Worm (Caenorhabditis elegans) whole organism, late embryonic: ENCODE data around the gene mig-6.

Experiments used
- C08G9.2 ChIP-seq: sonication (generic microtip); optimal IDR thresholded peaks from 2 replicates; lab custom pipeline; 2016; ENCODE audit warnings: mild to moderate bottlenecking, missing genetic modification characterization, moderate library complexity, missing compliant biosample characterization
- T23F11.4 ChIP-seq: fragments of 200-800 bp; sonication (Bioruptor generic); optimal IDR thresholded peaks from 2 replicates; lab custom pipeline; 2018; ENCODE audit warnings: mild to moderate bottlenecking, missing genetic modification characterization, missing compliant biosample characterization
- ahr-1 ChIP-seq: sonication (generic microtip); optimal IDR thresholded peaks from 2 replicates; lab custom pipeline; 2016; ENCODE audit warnings: missing genetic modification characterization, missing compliant biosample characterization
- ama-1 ChIP-seq: fragments of 150-350 bp; optimal IDR thresholded peaks from 2 replicates; lab custom pipeline; 2014
- ceh-14 ChIP-seq: sonication (generic microtip); optimal IDR thresholded peaks from 2 replicates; lab custom pipeline; 2016; ENCODE audit warnings: missing genotype, missing genetic modification characterization, missing compliant biosample characterization
- ceh-18 ChIP-seq: sonication (generic microtip); optimal IDR thresholded peaks from 2 replicates; lab custom pipeline; 2016; ENCODE audit warnings: missing genetic modification characterization, missing compliant biosample characterization
- ceh-2 ChIP-seq: sonication (generic microtip); optimal IDR thresholded peaks from 2 replicates; lab custom pipeline; 2016; ENCODE audit warnings: missing genotype, missing genetic modification characterization, missing compliant biosample characterization
- ceh-22 ChIP-seq: sonication (generic microtip); optimal IDR thresholded peaks from 2 replicates; lab custom pipeline; 2017; ENCODE audit warnings: missing biosample characterization, missing genetic modification characterization
- ceh-31 ChIP-seq: sonication (generic microtip); optimal IDR thresholded peaks from 2 replicates; lab custom pipeline; 2016; ENCODE audit warnings: missing genetic modification characterization, missing compliant biosample characterization
- ceh-34 ChIP-seq: sonication (generic microtip); optimal IDR thresholded peaks from 2 replicates; lab custom pipeline; 2016; ENCODE audit warnings: mild to moderate bottlenecking, missing genetic modification characterization, missing compliant biosample characterization
- ceh-45 ChIP-seq: fragments of 200-800 bp; sonication (Bioruptor generic); IDR thresholded peaks from 2 replicates; pipeline ENCODE4 v1.3.6; 2022; ENCODE audit warnings: missing genetic modification reagents, missing genetic modification characterization, missing compliant biosample characterization
- ceh-48 ChIP-seq: sonication (generic microtip); optimal IDR thresholded peaks from 2 replicates; lab custom pipeline; 2016; ENCODE audit warnings: missing genetic modification characterization, inconsistent platforms, missing compliant biosample characterization
- elt-2 ChIP-seq: sonication (generic microtip); optimal IDR thresholded peaks from 2 replicates; lab custom pipeline; 2016; ENCODE audit warnings: missing genetic modification reagents, missing genetic modification characterization, missing compliant biosample characterization
- ets-4 ChIP-seq: sonication (generic microtip); optimal IDR thresholded peaks from 2 replicates; lab custom pipeline; 2016; ENCODE audit warnings: missing genetic modification characterization, missing compliant biosample characterization
- eyg-1 ChIP-seq: sonication (generic microtip); optimal IDR thresholded peaks from 2 replicates; lab custom pipeline; 2016; ENCODE audit warnings: missing genotype, missing genetic modification characterization, missing compliant biosample characterization
- fkh-10 ChIP-seq: fragments of 150-350 bp; optimal IDR thresholded peaks from 2 replicates; lab custom pipeline; 2014; ENCODE audit warnings: missing biosample characterization, missing genetic modification reagents, missing genetic modification characterization
- hlh-13 ChIP-seq: fragments of 200-800 bp; sonication (Bioruptor generic); optimal IDR thresholded peaks from 2 replicates; lab custom pipeline; 2018; ENCODE audit warnings: mild to moderate bottlenecking, missing genetic modification characterization, missing compliant biosample characterization
- hlh-15 ChIP-seq: sonication (generic microtip); optimal IDR thresholded peaks from 2 replicates; lab custom pipeline; 2016; ENCODE audit warnings: missing genetic modification characterization, missing compliant biosample characterization
- hlh-30 ChIP-seq: sonication (generic microtip); optimal IDR thresholded peaks from 2 replicates; lab custom pipeline; 2017; ENCODE audit warnings: antibody characterized with exemption, missing genetic modification characterization, missing compliant biosample characterization; ENCODE audit not compliant: insufficient read depth
- hlh-8 ChIP-seq: sonication (generic microtip); optimal IDR thresholded peaks from 2 replicates; lab custom pipeline; 2016; ENCODE audit warnings: missing genotype, missing genetic modification characterization, missing compliant biosample characterization
- lin-11 ChIP-seq: fragments of 200-800 bp; sonication (Bioruptor generic); optimal IDR thresholded peaks from 2 replicates; lab custom pipeline; 2018; ENCODE audit warnings: mild to moderate bottlenecking, missing genetic modification characterization, missing compliant biosample characterization
- nfya-1 ChIP-seq: sonication (generic microtip); optimal IDR thresholded peaks from 2 replicates; lab custom pipeline; 2017; ENCODE audit warnings: missing genetic modification characterization, mild to moderate bottlenecking, missing compliant biosample characterization, antibody characterized with exemption, moderate library complexity
- nhr-11 ChIP-seq: fragments of 150-350 bp; optimal IDR thresholded peaks from 2 replicates; lab custom pipeline; 2014; ENCODE audit warnings: missing biosample characterization, missing genetic modification characterization
- npax-4 ChIP-seq: sonication (generic microtip); optimal IDR thresholded peaks from 2 replicates; lab custom pipeline; 2016; ENCODE audit warnings: missing genetic modification characterization, missing compliant biosample characterization
- pag-3 ChIP-seq: sonication (generic microtip); optimal IDR thresholded peaks from 2 replicates; lab custom pipeline; 2016; ENCODE audit warnings: missing compliant biosample characterization, missing genetic modification characterization, borderline replicate concordance
- pat-9 ChIP-seq: fragments of 200-800 bp; sonication (Bioruptor generic); optimal IDR thresholded peaks from 2 replicates; lab custom pipeline; 2018; ENCODE audit warnings: mild to moderate bottlenecking, missing genetic modification characterization, moderate library complexity, missing compliant biosample characterization
- pha-4 ChIP-seq: fragments of 150-350 bp; optimal IDR thresholded peaks from 2 replicates; lab custom pipeline; 2018; ENCODE audit warnings: missing biosample characterization, missing genetic modification reagents, missing genetic modification characterization
- pqm-1 ChIP-seq: sonication (generic microtip); optimal IDR thresholded peaks from 2 replicates; lab custom pipeline; 2016; ENCODE audit warnings: missing genetic modification characterization, missing compliant biosample characterization
- ref-2 ChIP-seq: sonication (generic microtip); optimal IDR thresholded peaks from 2 replicates; lab custom pipeline; 2016; ENCODE audit warnings: missing genetic modification characterization, missing compliant biosample characterization
- rnt-1 ChIP-seq: sonication (generic microtip); optimal IDR thresholded peaks from 2 replicates; lab custom pipeline; 2016; ENCODE audit warnings: missing genetic modification characterization, missing compliant biosample characterization
- sdc-2 ChIP-seq: sonication (generic microtip); optimal IDR thresholded peaks from 2 replicates; lab custom pipeline; 2016; ENCODE audit warnings: missing genotype, missing genetic modification characterization, missing compliant biosample characterization
- syd-9 ChIP-seq: sonication (generic microtip); optimal IDR thresholded peaks from 2 replicates; lab custom pipeline; 2016; ENCODE audit warnings: mild to moderate bottlenecking, missing genetic modification characterization, moderate library complexity, missing compliant biosample characterization
- tbx-2 ChIP-seq: sonication (generic microtip); optimal IDR thresholded peaks from 2 replicates; lab custom pipeline; 2016; ENCODE audit warnings: missing genetic modification characterization, missing compliant biosample characterization
- tbx-7 ChIP-seq: sonication (generic microtip); optimal IDR thresholded peaks from 2 replicates; lab custom pipeline; 2016; ENCODE audit warnings: missing genotype, missing genetic modification characterization, missing compliant biosample characterization
- unc-55 ChIP-seq: sonication (generic microtip); optimal IDR thresholded peaks from 2 replicates; lab custom pipeline; 2017; ENCODE audit warnings: missing biosample characterization, missing genetic modification reagents, missing genetic modification characterization
- unc-86 ChIP-seq: sonication (generic microtip); optimal IDR thresholded peaks from 2 replicates; lab custom pipeline; 2016; ENCODE audit warnings: missing genetic modification characterization, missing compliant biosample characterization
- ztf-16 ChIP-seq: sonication (generic microtip); optimal IDR thresholded peaks from 2 replicates; lab custom pipeline; 2017; ENCODE audit warnings: missing genetic modification characterization, missing compliant biosample characterization

Gene mig-6

DNA sequence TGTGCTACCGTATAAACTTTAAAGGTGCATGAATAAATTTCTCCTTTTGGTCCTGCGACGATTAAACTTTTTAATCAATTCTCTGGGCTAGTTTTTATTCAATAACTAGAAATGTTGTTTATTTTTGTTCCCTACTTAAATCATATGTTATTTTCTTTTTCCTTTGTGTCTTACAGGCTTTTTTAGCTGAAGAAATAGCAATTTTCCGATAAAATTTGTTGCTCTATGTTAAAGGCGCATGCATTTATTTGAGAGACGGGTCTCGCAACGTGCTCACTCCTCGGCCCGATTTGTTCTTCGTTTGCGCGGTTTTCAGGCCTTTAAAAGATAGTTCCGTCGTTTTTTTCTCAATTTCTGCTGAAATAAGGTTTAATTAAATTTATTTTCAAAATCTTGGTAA lies 26.9 kb downstream of the mig-6 start:
- TF ChIP-seq tbx-2 (tag; lab: Kevin White, UChicago): no peak
- TF ChIP-seq ahr-1 (tag; lab: Kevin White, UChicago): no peak
- TF ChIP-seq syd-9 (tag; lab: Kevin White, UChicago): no peak
- no peak for TF ChIP-seq pag-3 (tag; lab: Kevin White, UChicago)
- no peak for TF ChIP-seq hlh-30
- no peak for TF ChIP-seq ceh-2 (tag; lab: Kevin White, UChicago)
- no peak for TF ChIP-seq hlh-13 (GFP tag; lab: Kevin White, UChicago)
- no peak for TF ChIP-seq npax-4 (tag; lab: Kevin White, UChicago)
- no peak for TF ChIP-seq eyg-1 (tag; lab: Kevin White, UChicago)
- TF ChIP-seq ceh-22: no peak
- no peak for TF ChIP-seq rnt-1
- TF ChIP-seq pha-4 (tag; lab: Kevin White, UChicago): no peak
- no peak for TF ChIP-seq hlh-8 (tag; lab: Kevin White, UChicago)
- no peak for TF ChIP-seq nhr-11
- no peak for TF ChIP-seq ceh-34 (tag; lab: Kevin White, UChicago)
- no peak for TF ChIP-seq tbx-7
- TF ChIP-seq unc-86: no peak
- TF ChIP-seq ceh-48: no peak
- TF ChIP-seq elt-2 (tag; lab: Kevin White, UChicago): no peak
- no peak for TF ChIP-seq ama-1 (lab: Kevin White, UChicago)
- TF ChIP-seq, all 69 proteins: peak for 0

DNA sequence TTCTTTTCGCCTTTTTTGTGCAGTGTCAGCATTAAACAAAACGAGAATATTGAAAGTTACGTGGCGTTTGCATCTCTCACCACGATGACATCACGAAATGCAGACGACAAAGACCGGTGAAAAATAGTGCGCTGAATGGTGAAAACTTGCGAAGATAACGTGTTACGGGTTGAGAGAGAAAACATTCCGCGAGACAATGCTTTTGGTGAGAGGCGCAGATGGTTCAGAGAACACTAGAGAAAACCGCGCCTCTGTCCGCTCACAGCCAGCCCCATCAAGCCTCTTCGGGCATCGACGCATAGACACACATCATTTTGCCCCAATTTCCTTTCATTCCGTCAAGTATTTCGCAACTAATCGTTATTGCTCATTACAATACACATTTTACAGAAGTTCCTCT lies 27.6 kb downstream of the mig-6 start, which contains the start of the genes C37C3.9 and C37C3.18:
Gene C37C3.9, minus strand, starts transcription at position 98 of the 400 bp plus-strand sequence.
Gene C37C3.18, plus strand, starts transcription at position 391 of the 400 bp plus-strand sequence.
- TF ChIP-seq hlh-30 (peak; percentile 6), pqm-1 (tag; lab: Kevin White, UChicago) (peak; percentile 31), syd-9 (tag; lab: Kevin White, UChicago) (no peak), tbx-2 (tag; lab: Kevin White, UChicago) (peak; percentile 19), ceh-18 (tag; lab: Kevin White, UChicago) (peak; percentile 48), rnt-1 (peak; percentile 58), npax-4 (tag; lab: Kevin White, UChicago) (no peak), ceh-34 (tag; lab: Kevin White, UChicago) (peak; percentile 29), T23F11.4 (peak; percentile 39), ceh-31 (tag; lab: Kevin White, UChicago) (peak; percentile 42), unc-55 (peak; percentile 73), nfya-1 (tag; lab: Kevin White, UChicago) (peak; percentile 63), ceh-14 (tag; lab: Kevin White, UChicago) (no peak)

ce11 chrV:7855382-7855994 lies 28.5 kb downstream of the mig-6 start, which contains the start of gene C37C3.2:
TSS of gene C37C3.2 (plus strand) at chrV:7855944.
- TF ChIP-seq ceh-45 (GFP tag; lab: Robert Waterston, UW) (no peak), C08G9.2 (tag; lab: Kevin White, UChicago) (no peak)
- TF ChIP-seq, all 69 proteins: peak for 0

ce11 chrV:7856641-7857040 lies 29.6 kb downstream of the mig-6 start:
- no peak for TF ChIP-seq ztf-16
- no peak for TF ChIP-seq fkh-10 (GFP tag; lab: Kevin White, UChicago)
- no peak for TF ChIP-seq sdc-2 (tag; lab: Kevin White, UChicago)
- no peak for TF ChIP-seq ets-4 (tag; lab: Kevin White, UChicago)
- no peak for TF ChIP-seq tbx-2 (tag; lab: Kevin White, UChicago)
- no peak for TF ChIP-seq lin-11 (tag; lab: Kevin White, UChicago)

DNA sequence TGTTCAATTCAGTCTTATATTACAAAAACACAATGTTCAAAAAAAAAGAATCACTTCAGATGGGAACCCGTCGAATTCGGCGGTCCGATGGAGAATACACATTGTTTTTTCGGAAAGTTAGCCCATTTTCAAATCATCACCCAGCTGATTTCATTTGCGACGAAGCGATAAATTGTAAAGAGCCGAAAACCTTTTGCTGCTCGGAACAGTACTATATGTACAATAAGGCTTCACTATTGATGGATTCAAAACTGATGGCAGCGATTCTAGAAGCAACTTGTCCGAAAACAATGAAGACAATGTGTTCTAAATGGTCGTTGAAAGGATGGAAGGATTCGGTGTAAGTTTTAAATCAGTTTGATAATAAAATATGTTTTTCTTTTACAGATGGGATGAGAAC lies 30.9 kb downstream of the mig-6 start, which contains the start of gene C37C3.1:
Gene C37C3.1, plus strand, starts transcription at position 33 of the 400 bp plus-strand sequence.
- no peak for TF ChIP-seq unc-86
- TF ChIP-seq ets-4 (tag; lab: Kevin White, UChicago): no peak
- TF ChIP-seq fkh-10 (GFP tag; lab: Kevin White, UChicago): no peak
- TF ChIP-seq ceh-31 (tag; lab: Kevin White, UChicago): no peak
- TF ChIP-seq ref-2 (tag; lab: Kevin White, UChicago): no peak
- no peak for TF ChIP-seq hlh-8 (tag; lab: Kevin White, UChicago)
- TF ChIP-seq nhr-11: no peak
- TF ChIP-seq pat-9 (tag; lab: Kevin White, UChicago): no peak
- no peak for TF ChIP-seq hlh-15 (tag; lab: Kevin White, UChicago)
